Worm (Caenorhabditis elegans) whole organism, young adult: ENCODE measurements around the gene C05D12.3.

Source experiments
- F57A8.1 ChIP-seq: fragments of 200-800 bp; sonication (Bioruptor generic); optimal IDR thresholded peaks from 2 replicates; lab custom pipeline; 2018; ENCODE audit warnings: mild to moderate bottlenecking, missing genetic modification characterization, moderate library complexity, missing compliant biosample characterization
- ama-1 ChIP-seq, 3 experiments: fragments of 150-350 bp in 1 of 3; sonication (generic microtip) in 2 of 3; optimal IDR thresholded peaks; 2 replicates each; lab custom pipeline; 2014 to 2018; ENCODE audit warnings: missing biosample characterization in 2 of 3, missing genetic modification characterization in 2 of 3, missing genetic modification reagents in 2 of 3
- bed-1 ChIP-seq: fragments of 200-800 bp; sonication (Bioruptor generic); IDR thresholded peaks from 2 replicates; pipeline ENCODE4 v1.3.6; 2022; ENCODE audit warnings: missing genetic modification reagents, missing genetic modification characterization, missing compliant biosample characterization
- egl-44 ChIP-seq: fragments of 200-800 bp; sonication (Bioruptor generic); IDR thresholded peaks from 2 replicates; pipeline ENCODE4 v1.3.6; 2022; ENCODE audit warnings: missing genetic modification reagents, missing genetic modification characterization, missing compliant biosample characterization
- sdz-38 ChIP-seq: sonication (generic microtip); optimal IDR thresholded peaks from 2 replicates; lab custom pipeline; 2016; ENCODE audit warnings: missing genotype, missing genetic modification characterization, missing compliant biosample characterization
- ztf-3 ChIP-seq: fragments of 200-800 bp; sonication (Bioruptor generic); optimal IDR thresholded peaks from 2 replicates; lab custom pipeline; 2018; ENCODE audit warnings: mild to moderate bottlenecking, missing genetic modification characterization, missing compliant biosample characterization

DNA sequence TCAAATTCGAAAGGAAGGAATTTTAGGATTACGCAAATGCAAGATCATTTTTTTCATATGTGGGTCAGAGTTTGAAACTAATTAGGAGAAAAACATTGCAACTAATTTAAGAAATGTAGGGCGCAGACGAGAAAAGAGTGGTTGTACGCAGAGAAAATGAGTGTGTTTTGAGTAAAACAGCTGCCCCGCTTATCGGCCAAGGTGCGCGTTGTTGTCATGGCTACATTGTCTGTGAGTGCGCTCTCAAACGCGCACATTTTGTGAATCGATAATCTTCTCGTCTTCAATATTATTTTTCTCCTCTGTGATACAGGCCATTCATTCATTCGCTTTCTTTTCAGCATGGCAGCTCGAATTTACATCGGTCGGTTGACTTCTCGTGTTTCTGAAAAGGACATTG, 28.6 kb downstream of the C05D12.3 start:
- TF ChIP-seq ama-1 (optimal IDR thresholded peaks at IDR 0.05; lab: Kevin White, UChicago) (no peak), ama-1 (GFP tag; optimal IDR thresholded peaks at IDR 0.05; lab: Kevin White, UChicago) (no peak), sdz-38 (tag; lab: Kevin White, UChicago) (no peak), bed-1 (GFP tag; lab: Robert Waterston, UW) (no peak), egl-44 (GFP tag; lab: Robert Waterston, UW) (no peak), F57A8.1 (GFP tag; lab: Kevin White, UChicago) (no peak), ztf-3 (GFP tag; lab: Kevin White, UChicago) (no peak)
